Worm (Caenorhabditis elegans) whole organism, young adult: ENCODE measurements around the gene R05A10.8.

Source experiments
- F10E7.11 ChIP-seq: sonication (generic microtip); optimal IDR thresholded peaks from 2 replicates; lab custom pipeline; 2017; ENCODE audit warnings: mild to moderate bottlenecking, missing genetic modification characterization, moderate library complexity, missing compliant biosample characterization
- ceh-40 ChIP-seq: fragments of 200-800 bp; sonication (Bioruptor generic); IDR thresholded peaks from 2 replicates; pipeline ENCODE4 v1.3.6; 2022; ENCODE audit warnings: missing genetic modification characterization, missing compliant biosample characterization
- chd-7 ChIP-seq: sonication (generic microtip); optimal IDR thresholded peaks from 2 replicates; lab custom pipeline; 2016; ENCODE audit warnings: mild to moderate bottlenecking, missing genetic modification characterization, moderate library complexity, missing compliant biosample characterization
- let-607 ChIP-seq, 2 experiments: fragments of 200-800 bp in 1 of 2; sonication (Bioruptor generic) in 1 of 2; sonication (generic microtip) in 1 of 2; optimal IDR thresholded peaks; 2 replicates each; lab custom pipeline; 2016 to 2018; ENCODE audit warnings: mild to moderate bottlenecking in 2 of 2, missing compliant biosample characterization in 2 of 2, missing genetic modification characterization in 2 of 2, moderate library complexity in 2 of 2, missing genotype in 1 of 2

- TF ChIP-seq ceh-40 (GFP tag; lab: Robert Waterston, UW) (no peak), let-607 (tag; optimal IDR thresholded peaks at IDR 0.05; lab: Kevin White, UChicago) (no peak), chd-7 (no peak), F10E7.11 (tag; lab: Kevin White, UChicago) (no peak)
Measured at ce11 chrIV:14164109-14164508, 6.1 kb upstream of the R05A10.8 start.
